Fruit fly (Drosophila melanogaster): ENCODE data around the gene Cubn2.
A peak's percentile ranks its signal among the peaks of the same experiment; 100 is the strongest.

Gene Cubn2

dm6 chr3L:11772608-11773017 is 41.9 kb downstream of the Cubn2 start (continued):
- TF ChIP-seq chinmo (GFP tag; IDR thresholded peaks at IDR 0.05; ENCODE audit: partially characterized antibody), result peak; percentile 87; the same call in 3 of the 4 replicates
- no peak for TF ChIP-seq Xrp1 (GFP tag; IDR thresholded peaks at IDR 0.05)
- no peak for TF ChIP-seq HHEX (GFP tag; optimal IDR thresholded peaks at IDR 0.05)
- peak; percentile 65 for TF ChIP-seq Nf-YB (GFP tag; optimal IDR thresholded peaks at IDR 0.05)
- TF ChIP-seq CG34422 (GFP tag; IDR thresholded peaks at IDR 0.05), result no peak
- no peak for TF ChIP-seq CG15011 (GFP tag; optimal IDR thresholded peaks at IDR 0.05)
- TF ChIP-seq CG18599 (GFP tag; optimal IDR thresholded peaks at IDR 0.05), result peak; percentile 51
- TF ChIP-seq CG4820 (GFP tag; optimal IDR thresholded peaks at IDR 0.05), result no peak
- no peak for TF ChIP-seq ase (GFP tag; IDR thresholded peaks at IDR 0.05)
- TF ChIP-seq CG17359 (tag; optimal IDR thresholded peaks at IDR 0.05), result no peak
- no peak for TF ChIP-seq Sry-δ (GFP tag; optimal IDR thresholded peaks at IDR 0.05)
- no peak for TF ChIP-seq jumu (GFP tag; optimal IDR thresholded peaks at IDR 0.05)
- TF ChIP-seq pnt (GFP tag; optimal IDR thresholded peaks at IDR 0.05), result no peak
- no peak for TF ChIP-seq ind (GFP tag; optimal IDR thresholded peaks at IDR 0.05)
- TF ChIP-seq HmgZ (tag; optimal IDR thresholded peaks at IDR 0.05), result peak; percentile 64
- no peak for TF ChIP-seq CG18476 (GFP tag; optimal IDR thresholded peaks at IDR 0.05)
- TF ChIP-seq Gug (GFP tag; IDR thresholded peaks at IDR 0.05), result no peak
- no peak for TF ChIP-seq CG30403 (GFP tag; optimal IDR thresholded peaks at IDR 0.05)
- no peak for TF ChIP-seq CG13424 (tag; optimal IDR thresholded peaks at IDR 0.05)
- TF ChIP-seq nau (GFP tag; optimal IDR thresholded peaks at IDR 0.05), result peak; percentile 48
- no peak for TF ChIP-seq CG11247 (GFP tag; IDR thresholded peaks at IDR 0.05)
- no peak for TF ChIP-seq zen2 (GFP tag; IDR thresholded peaks at IDR 0.05; ENCODE audit: partially characterized antibody)
- 0 out of 3 replicates have a peak, but pooled peaks have one; percentile 13 for TF ChIP-seq CG34224 (GFP tag; IDR thresholded peaks at IDR 0.05; ENCODE audit: partially characterized antibody)
- peak; percentile 22; the same call in 1 of the 2 replicates for TF ChIP-seq inv (GFP tag; IDR thresholded peaks at IDR 0.05; ENCODE audit: partially characterized antibody)
- TF ChIP-seq crol (GFP tag; IDR thresholded peaks at IDR 0.05), result peak; percentile 95
- no peak for TF ChIP-seq MESR4 (GFP tag; optimal IDR thresholded peaks at IDR 0.05)
- TF ChIP-seq CG2199 (GFP tag; IDR thresholded peaks at IDR 0.05), result no peak
- TF ChIP-seq run (tag; optimal IDR thresholded peaks at IDR 0.05), result no peak
- no peak for TF ChIP-seq zfh1 (GFP tag; IDR thresholded peaks at IDR 0.05)
- TF ChIP-seq CG12299 (tag; optimal IDR thresholded peaks at IDR 0.05), result no peak
- TF ChIP-seq wek (GFP tag; optimal IDR thresholded peaks at IDR 0.05), result peak; percentile 10
- TF ChIP-seq CG16813 (GFP tag; IDR thresholded peaks at IDR 0.05; ENCODE audit: partially characterized antibody), result no peak
- peak; percentile 97 for TF ChIP-seq CG6175 (GFP tag; IDR thresholded peaks at IDR 0.05)
- TF ChIP-seq CG8290 (GFP tag; optimal IDR thresholded peaks at IDR 0.05), result no peak
- peak in 1 of 2 experiments; percentile 52 for TF ChIP-seq CG8290 (tag; optimal IDR thresholded peaks at IDR 0.05)
- TF ChIP-seq CG32767 (GFP tag; IDR thresholded peaks at IDR 0.05), result no peak
- 0 out of 3 replicates have a peak, but pooled peaks have one; percentile 16 for TF ChIP-seq CG11695 (GFP tag; IDR thresholded peaks at IDR 0.05)
- no peak for TF ChIP-seq CG12104 (GFP tag; optimal IDR thresholded peaks at IDR 0.05)
- no peak for TF ChIP-seq gcm (GFP tag; optimal IDR thresholded peaks at IDR 0.05)
- TF ChIP-seq sim (GFP tag; IDR thresholded peaks at IDR 0.05), result no peak
- TF ChIP-seq bigmax (GFP tag; optimal IDR thresholded peaks at IDR 0.05), result no peak
- peak; percentile 97 for TF ChIP-seq sug (tag; optimal IDR thresholded peaks at IDR 0.05)
- TF ChIP-seq Adf1 (GFP tag; IDR thresholded peaks at IDR 0.05), result peak; percentile 44; the same call in 1 of the 2 replicates
- TF ChIP-seq ttk (GFP tag; IDR thresholded peaks at IDR 0.05), result 0 out of 2 replicates have a peak, but pooled peaks have one; percentile 11
- TF ChIP-seq ara (GFP tag; IDR thresholded peaks at IDR 0.05), result no peak
- 0 out of 2 replicates have a peak, but pooled peaks have one; percentile 22 for TF ChIP-seq unc-4 (GFP tag; IDR thresholded peaks at IDR 0.05; ENCODE audit: partially characterized antibody)
- no peak for TF ChIP-seq MBD-R2 (GFP tag; IDR thresholded peaks at IDR 0.05)
- no peak for TF ChIP-seq Mad (GFP tag; optimal IDR thresholded peaks at IDR 0.05)
- TF ChIP-seq CG2120 (GFP tag; optimal IDR thresholded peaks at IDR 0.05), result no peak
